Worm (Caenorhabditis elegans) whole organism, midembryonic: ENCODE data around the gene T14G8.4.

Experiments used
- T22C8.4 ChIP-seq: fragments of 200-800 bp; sonication (Bioruptor generic); IDR thresholded peaks from 2 replicates; pipeline ENCODE4 v1.3.6; 2022; ENCODE audit warnings: missing genetic modification characterization, missing compliant biosample characterization
- cog-1 ChIP-seq: sonication (generic microtip); optimal IDR thresholded peaks from 2 replicates; lab custom pipeline; 2016; ENCODE audit warnings: missing genetic modification characterization, missing compliant biosample characterization
- flt-1 ChIP-seq: fragments of 200-800 bp; sonication (Bioruptor generic); IDR thresholded peaks from 2 replicates; pipeline ENCODE4 v1.3.6; 2022; ENCODE audit warnings: missing genetic modification characterization, missing compliant biosample characterization
- klf-2 ChIP-seq: fragments of 200-800 bp; sonication (Bioruptor generic); conservative IDR thresholded peaks from 2 replicates; pipeline ENCODE4 v1.3.6; 2022; ENCODE audit warnings: missing genetic modification reagents, missing genetic modification characterization, missing compliant biosample characterization
- med-1 ChIP-seq: sonication (generic microtip); optimal IDR thresholded peaks from 2 replicates; lab custom pipeline; 2017; ENCODE audit warnings: missing genetic modification characterization, mild to moderate bottlenecking, missing compliant biosample characterization, antibody characterized with exemption, missing genetic modification reagents; ENCODE audit not compliant: insufficient read depth
- ref-1 ChIP-seq: fragments of 200-800 bp; sonication (Bioruptor generic); conservative IDR thresholded peaks from 2 replicates; pipeline ENCODE4 v1.3.6; 2022; ENCODE audit warnings: missing genetic modification reagents, missing genetic modification characterization, missing compliant biosample characterization
- tab-1 ChIP-seq: fragments of 200-800 bp; sonication (Bioruptor generic); IDR thresholded peaks from 2 replicates; pipeline ENCODE4 v1.3.6; 2022; ENCODE audit warnings: missing genetic modification characterization, missing compliant biosample characterization
- ztf-29 ChIP-seq: fragments of 200-800 bp; sonication (Bioruptor generic); IDR thresholded peaks from 2 replicates; pipeline ENCODE4 v1.3.6; 2022; ENCODE audit warnings: missing genetic modification reagents, missing genetic modification characterization, missing compliant biosample characterization

ce11 chrX:12907502-12907901 is 43.8 kb upstream of the T14G8.4 start, which contains the start of gene pqn-18:
- TF ChIP-seq med-1 (GFP tag; lab: Kevin White, UChicago) (no peak), flt-1 (no peak), tab-1 (GFP tag; lab: Robert Waterston, UW) (no peak), T22C8.4 (GFP tag; lab: Robert Waterston, UW) (no peak), ztf-29 (GFP tag; lab: Robert Waterston, UW) (no peak), klf-2 (GFP tag; lab: Robert Waterston, UW) (no peak), cog-1 (tag; lab: Kevin White, UChicago) (no peak), ref-1 (GFP tag; lab: Robert Waterston, UW) (no peak)
